Fruit fly (Drosophila melanogaster) Kc167 (cell line): ENCODE data around the gene meigo.

ENCODE experiments used
- Sin3A ChIP-seq: fragments of >200 bp; optimal IDR thresholded peaks from 2 replicates; lab custom pipeline; 2018; ENCODE audit warnings: missing external identifiers
- h ChIP-seq: fragments of >200 bp; optimal IDR thresholded peaks from 3 replicates; lab custom pipeline; 2018; ENCODE audit warnings: missing external identifiers
- insv ChIP-seq: fragments of >200 bp; optimal IDR thresholded peaks from 3 replicates; lab custom pipeline; 2018; ENCODE audit warnings: missing external identifiers
- psq ChIP-seq: fragments of >200 bp; optimal IDR thresholded peaks from 2 replicates; lab custom pipeline; 2017; ENCODE audit warnings: missing external identifiers
- ttk ChIP-seq: sonication (Bioruptor generic); optimal IDR thresholded peaks from 2 replicates; lab custom pipeline; 2017; ENCODE audit warnings: missing external identifiers

dm6 chr3R:21168105-21168504 lies 30.0 kb downstream of the meigo start, which contains the start of gene Snmp1:
- TF ChIP-seq insv (lab: Kevin White, UChicago) (no peak), h (no peak), psq (lab: Kevin White, UChicago) (no peak), ttk (no peak), Sin3A (lab: Kevin White, UChicago) (no peak)
